Fruit fly (Drosophila melanogaster): ENCODE results near the gene Kap3.

Gene Kap3

DNA sequence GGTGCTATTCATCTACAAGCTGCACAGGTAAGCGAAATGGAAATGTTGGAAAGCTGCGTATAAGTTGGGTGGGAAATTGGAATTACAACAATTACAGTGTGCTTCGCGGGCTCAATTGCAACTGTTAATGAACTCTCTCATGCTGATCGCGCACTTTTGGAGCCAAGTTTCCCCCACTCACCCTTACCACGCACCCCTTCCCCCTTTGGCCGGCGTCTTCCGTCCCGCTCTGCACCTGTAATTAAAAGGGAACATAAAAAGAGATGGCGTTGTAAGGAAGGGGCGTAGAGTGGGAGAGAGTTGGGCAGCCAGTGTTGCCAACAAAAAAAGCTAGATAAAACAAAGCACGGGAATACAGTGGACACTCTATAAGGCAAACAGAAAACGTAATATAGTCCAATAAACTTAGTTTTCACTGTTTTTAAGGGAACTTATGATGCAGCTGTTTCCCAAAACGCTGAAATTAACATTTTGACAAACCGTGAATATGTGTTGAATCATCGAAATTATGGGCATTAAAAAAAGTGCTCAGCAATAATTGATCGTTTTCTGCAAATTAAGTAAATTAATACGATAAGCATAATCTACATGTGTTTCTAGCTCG lies 937 bp upstream of the Kap3 start:
- TF ChIP-seq CG32264 (GFP tag; optimal IDR thresholded peaks at IDR 0.05) (no peak), Hr78 (GFP tag; optimal IDR thresholded peaks at IDR 0.05) (no peak), foxo (GFP tag; optimal IDR thresholded peaks at IDR 0.05) (peak in 1 of 2 experiments; percentile 27), OdsH (GFP tag; optimal IDR thresholded peaks at IDR 0.05) (no peak), Dif (GFP tag; optimal IDR thresholded peaks at IDR 0.05; ENCODE audit: partially characterized antibody) (no peak), lola (GFP tag; optimal IDR thresholded peaks at IDR 0.05) (no peak), fru (GFP tag; optimal IDR thresholded peaks at IDR 0.05) (peak; percentile 1), woc (GFP tag; optimal IDR thresholded peaks at IDR 0.05) (peak; percentile 13), Hr83 (GFP tag; optimal IDR thresholded peaks at IDR 0.05; ENCODE audit: poor library complexity, severe bottlenecking) (no peak), tai (GFP tag; optimal IDR thresholded peaks at IDR 0.05) (no peak)

DNA sequence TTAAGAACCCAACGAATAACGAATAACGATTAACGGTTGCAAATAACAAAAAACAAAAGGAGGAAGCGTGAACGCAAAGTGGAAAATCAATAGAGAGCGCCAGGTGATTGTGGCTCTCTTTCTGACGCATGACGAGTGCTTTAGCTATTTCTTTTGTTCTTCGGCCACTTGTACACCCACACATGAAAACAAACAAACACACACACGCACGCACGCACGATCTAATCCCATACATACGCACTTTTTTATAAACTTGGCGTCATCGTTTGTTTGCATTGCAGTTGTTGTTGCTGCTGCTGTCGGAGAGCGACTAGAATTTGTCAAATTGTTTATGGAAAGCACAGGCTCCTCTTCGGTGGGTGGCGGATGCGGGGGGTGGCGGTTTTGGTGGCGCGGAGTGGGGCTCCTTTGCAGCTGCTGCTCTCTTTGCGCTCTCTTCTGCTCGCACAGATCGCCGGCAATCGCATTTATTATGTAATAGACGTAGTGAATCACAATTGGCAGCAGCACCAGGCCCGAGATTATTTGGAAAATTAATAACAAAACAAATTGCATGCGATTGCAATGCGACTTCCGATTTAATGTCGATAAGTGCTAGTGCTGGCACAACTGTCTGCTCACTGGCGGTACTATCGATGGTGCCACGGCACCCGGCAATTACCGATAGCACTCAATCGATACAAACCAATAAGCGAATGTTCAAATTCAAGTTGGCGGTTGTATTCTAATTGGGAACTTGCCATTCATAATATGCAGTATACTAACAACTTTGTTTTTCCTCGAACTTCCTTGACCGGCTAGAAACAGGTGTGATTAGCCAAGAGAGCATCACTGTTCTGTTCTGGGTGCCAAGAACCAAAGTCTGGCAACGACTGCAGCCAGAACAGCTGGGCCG lies 664 bp downstream of the Kap3 start:
- TF ChIP-seq br (GFP tag; optimal IDR thresholded peaks at IDR 0.05) (peak; percentile 20), Sp1 (GFP tag; optimal IDR thresholded peaks at IDR 0.05) (peak; percentile 3), OdsH (GFP tag; optimal IDR thresholded peaks at IDR 0.05) (peak; percentile 9), Rel (GFP tag; optimal IDR thresholded peaks at IDR 0.05) (no peak), Rel (tag; optimal IDR thresholded peaks at IDR 0.05) (peak; percentile 4), Hnf4 (GFP tag; optimal IDR thresholded peaks at IDR 0.05) (no peak), dmrt93B (GFP tag; optimal IDR thresholded peaks at IDR 0.05) (no peak), HLH106 (tag; optimal IDR thresholded peaks at IDR 0.05) (peak; percentile 53), Jra (GFP tag; optimal IDR thresholded peaks at IDR 0.05) (peak; percentile 52), ey (GFP tag; optimal IDR thresholded peaks at IDR 0.05) (peak; percentile 50), Mio (GFP tag; optimal IDR thresholded peaks at IDR 0.05) (no peak), GATAd (GFP tag; optimal IDR thresholded peaks at IDR 0.05) (peak; percentile 20), rgr (GFP tag; optimal IDR thresholded peaks at IDR 0.05) (peak; percentile 52), psq (GFP tag; optimal IDR thresholded peaks at IDR 0.05) (peak; percentile 95), Dfd (GFP tag; optimal IDR thresholded peaks at IDR 0.05) (no peak), foxo (GFP tag; optimal IDR thresholded peaks at IDR 0.05) (peak in 1 of 2 experiments; percentile 65), h (GFP tag; optimal IDR thresholded peaks at IDR 0.05) (peak; percentile 78), fru (GFP tag; optimal IDR thresholded peaks at IDR 0.05) (peak; percentile 38), Myc (optimal IDR thresholded peaks at IDR 0.05) (peak; percentile 91), Hr83 (GFP tag; optimal IDR thresholded peaks at IDR 0.05; ENCODE audit: poor library complexity, severe bottlenecking) (peak; percentile 22), tai (GFP tag; optimal IDR thresholded peaks at IDR 0.05) (no peak), sage (GFP tag; optimal IDR thresholded peaks at IDR 0.05) (no peak), woc (GFP tag; optimal IDR thresholded peaks at IDR 0.05) (peak; percentile 74)

DNA sequence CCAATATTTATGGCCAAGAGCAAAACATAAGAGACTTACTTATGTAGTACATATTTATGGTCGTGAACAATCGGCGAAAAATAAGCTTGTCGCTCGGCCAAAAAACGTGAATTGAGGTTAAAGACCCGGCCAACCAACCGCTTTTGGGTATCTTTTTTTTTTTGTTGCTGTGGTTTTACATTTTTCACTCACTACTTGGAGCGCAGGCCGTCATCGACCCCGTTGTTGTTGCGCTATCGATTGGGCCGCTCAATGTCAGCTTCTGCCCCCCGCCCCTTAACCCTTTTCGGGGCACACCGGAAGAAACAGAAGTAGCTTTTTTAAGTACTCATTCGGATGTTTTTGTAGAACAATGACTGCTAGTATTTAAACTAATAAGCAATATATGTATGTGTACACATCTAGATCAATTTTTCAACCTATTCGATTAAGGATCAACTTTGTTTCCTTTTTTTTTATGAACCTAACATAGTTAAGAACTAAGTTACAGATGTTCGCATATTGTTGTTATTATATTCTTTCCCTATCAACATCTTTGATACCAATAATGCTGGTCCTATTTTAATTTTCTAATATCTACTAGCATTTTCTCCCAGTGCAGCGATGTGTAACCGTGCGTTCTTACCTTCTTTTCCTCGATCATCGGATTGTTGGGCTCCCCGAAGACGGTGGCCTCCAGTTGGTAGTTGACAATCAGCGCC lies 1.7 kb downstream of the Kap3 start:
- TF ChIP-seq CrebA (GFP tag; optimal IDR thresholded peaks at IDR 0.05; ENCODE audit: borderline replicate concordance) = no peak
- TF ChIP-seq dl (GFP tag; optimal IDR thresholded peaks at IDR 0.05; ENCODE audit: insufficient read depth in 1 of 2, partially characterized antibody in 2 of 2) = no peak
- peak; percentile 41 for TF ChIP-seq CG32264 (GFP tag; optimal IDR thresholded peaks at IDR 0.05)
- no peak for TF ChIP-seq sage (GFP tag; optimal IDR thresholded peaks at IDR 0.05)
- no peak for TF ChIP-seq Hr83 (GFP tag; optimal IDR thresholded peaks at IDR 0.05; ENCODE audit: poor library complexity, severe bottlenecking)
- peak; percentile 54 for TF ChIP-seq woc (GFP tag; optimal IDR thresholded peaks at IDR 0.05)
- TF ChIP-seq sv (GFP tag; optimal IDR thresholded peaks at IDR 0.05) = peak; percentile 56
- no peak for TF ChIP-seq GATAd (GFP tag; optimal IDR thresholded peaks at IDR 0.05)
- TF ChIP-seq dmrt93B (GFP tag; optimal IDR thresholded peaks at IDR 0.05) = no peak
- no peak for TF ChIP-seq Rel (GFP tag; optimal IDR thresholded peaks at IDR 0.05)
- TF ChIP-seq Rel (tag; optimal IDR thresholded peaks at IDR 0.05) = no peak
- no peak for TF ChIP-seq dsf (GFP tag; optimal IDR thresholded peaks at IDR 0.05; ENCODE audit: borderline replicate concordance)
- no peak for TF ChIP-seq Dif (GFP tag; optimal IDR thresholded peaks at IDR 0.05; ENCODE audit: partially characterized antibody)
- TF ChIP-seq ey (GFP tag; optimal IDR thresholded peaks at IDR 0.05) = peak; percentile 53
- no peak for TF ChIP-seq Vsx2 (GFP tag; optimal IDR thresholded peaks at IDR 0.05; ENCODE audit: partially characterized antibody)
- no peak for TF ChIP-seq brk (GFP tag; optimal IDR thresholded peaks at IDR 0.05)
- no peak for TF ChIP-seq pan (optimal IDR thresholded peaks at IDR 0.05)
- no peak for TF ChIP-seq Dfd (GFP tag; optimal IDR thresholded peaks at IDR 0.05)
- TF ChIP-seq tai (GFP tag; optimal IDR thresholded peaks at IDR 0.05) = no peak
- no peak for TF ChIP-seq Jra (GFP tag; optimal IDR thresholded peaks at IDR 0.05)
- no peak for TF ChIP-seq Abd-B (GFP tag; optimal IDR thresholded peaks at IDR 0.05)
- TF ChIP-seq Sp1 (GFP tag; optimal IDR thresholded peaks at IDR 0.05) = peak; percentile 76
- peak; percentile 53 for TF ChIP-seq HLH106 (tag; optimal IDR thresholded peaks at IDR 0.05)
- TF ChIP-seq psq (GFP tag; optimal IDR thresholded peaks at IDR 0.05) = peak; percentile 48
- TF ChIP-seq jim (GFP tag; optimal IDR thresholded peaks at IDR 0.05) = no peak
- no peak for TF ChIP-seq N (GFP tag; optimal IDR thresholded peaks at IDR 0.05)
- TF ChIP-seq Hr78 (GFP tag; optimal IDR thresholded peaks at IDR 0.05) = no peak
- TF ChIP-seq h (GFP tag; optimal IDR thresholded peaks at IDR 0.05) = peak; percentile 6
- no peak for TF ChIP-seq Hnf4 (GFP tag; optimal IDR thresholded peaks at IDR 0.05)
- TF ChIP-seq fru (GFP tag; optimal IDR thresholded peaks at IDR 0.05) = peak; percentile 85
- peak; percentile 14 for TF ChIP-seq CG9705 (GFP tag; optimal IDR thresholded peaks at IDR 0.05)
- peak; percentile 55 for TF ChIP-seq br (GFP tag; optimal IDR thresholded peaks at IDR 0.05)
- no peak for TF ChIP-seq Myc (optimal IDR thresholded peaks at IDR 0.05)
- TF ChIP-seq foxo (GFP tag; optimal IDR thresholded peaks at IDR 0.05) = peak in 1 of 2 experiments; percentile 85
